Worm (Caenorhabditis elegans) whole organism, L1 larva: ENCODE data around the gene lnkn-1.

Experiments
- F16B12.6 ChIP-seq: fragments of 150-350 bp; optimal IDR thresholded peaks from 2 replicates; lab custom pipeline; 2014; ENCODE audit warnings: missing biosample characterization, missing genetic modification characterization
- Y116A8C.19 ChIP-seq: sonication (generic microtip); optimal IDR thresholded peaks from 2 replicates; lab custom pipeline; 2016; ENCODE audit warnings: missing compliant biosample characterization, missing genetic modification characterization, borderline replicate concordance
- aha-1 ChIP-seq: fragments of 150-350 bp; optimal IDR thresholded peaks from 2 replicates; lab custom pipeline; 2014; ENCODE audit warnings: missing biosample characterization, missing genetic modification characterization
- alr-1 ChIP-seq: fragments of 200-800 bp; sonication (Bioruptor generic); optimal IDR thresholded peaks from 2 replicates; lab custom pipeline; 2018; ENCODE audit warnings: borderline replicate concordance, mild to moderate bottlenecking, missing genetic modification characterization, missing compliant biosample characterization
- aly-2 ChIP-seq: fragments of 150-350 bp; optimal IDR thresholded peaks from 2 replicates; lab custom pipeline; 2014; ENCODE audit warnings: missing biosample characterization, missing genetic modification characterization
- ama-1 ChIP-seq: fragments of 150-350 bp; optimal IDR thresholded peaks from 2 replicates; lab custom pipeline; 2014
- ceh-88 ChIP-seq: fragments of 200-800 bp; sonication (Bioruptor generic); IDR thresholded peaks from 2 replicates; pipeline ENCODE4 v1.3.6; 2022; ENCODE audit warnings: missing genetic modification characterization, missing compliant biosample characterization
- ces-1 ChIP-seq: fragments of 150-350 bp; optimal IDR thresholded peaks from 2 replicates; lab custom pipeline; 2014; ENCODE audit warnings: missing biosample characterization, missing genetic modification reagents, missing genetic modification characterization
- efl-1 ChIP-seq, 4 experiments: fragments of 150-350 bp; optimal IDR thresholded peaks in 3 of 4; peaks in 1 of 4; 1 replicate in 1 of 4; 2 replicates in 3 of 4; lab custom pipeline; 2014; ENCODE audit warnings: missing biosample characterization in 2 of 4, missing genetic modification characterization in 2 of 4, missing genetic modification reagents in 2 of 4
- efl-3 ChIP-seq: fragments of 200-800 bp; sonication (Bioruptor generic); optimal IDR thresholded peaks from 2 replicates; lab custom pipeline; 2018; ENCODE audit warnings: mild to moderate bottlenecking, missing genetic modification characterization, missing compliant biosample characterization
- elt-3 ChIP-seq, 6 experiments: fragments of 150-350 bp in 1 of 6; sonication (generic microtip); optimal IDR thresholded peaks; 2 replicates each; lab custom pipeline; 2017 to 2018; ENCODE audit warnings: missing biosample characterization in 6 of 6, missing genetic modification characterization in 6 of 6, inconsistent platforms in 1 of 6
- fkh-4 ChIP-seq: sonication (generic microtip); optimal IDR thresholded peaks from 2 replicates; lab custom pipeline; 2016; ENCODE audit warnings: missing compliant biosample characterization, missing genetic modification characterization, borderline replicate concordance
- fos-1 ChIP-seq: fragments of 150-350 bp; optimal IDR thresholded peaks from 2 replicates; lab custom pipeline; 2014; ENCODE audit warnings: missing biosample characterization, missing genetic modification characterization
- grh-1 ChIP-seq: fragments of 200-800 bp; sonication (Bioruptor generic); IDR thresholded peaks from 2 replicates; pipeline ENCODE4 v1.3.6; 2022; ENCODE audit warnings: missing genetic modification reagents, missing genetic modification characterization, missing compliant biosample characterization
- hlh-17 ChIP-seq: fragments of 200-800 bp; sonication (Bioruptor generic); optimal IDR thresholded peaks from 2 replicates; lab custom pipeline; 2018; ENCODE audit warnings: missing genetic modification characterization, mild to moderate bottlenecking, missing compliant biosample characterization, moderate library complexity, borderline replicate concordance
- hlh-4 ChIP-seq: sonication (generic microtip); optimal IDR thresholded peaks from 2 replicates; lab custom pipeline; 2016; ENCODE audit warnings: mild to moderate bottlenecking, missing genetic modification characterization, missing compliant biosample characterization
- isw-1 ChIP-seq: fragments of 200-800 bp; sonication (Bioruptor generic); IDR thresholded peaks from 2 replicates; pipeline ENCODE4 v1.3.6; 2022; ENCODE audit warnings: missing genetic modification characterization, missing compliant biosample characterization
- lin-13 ChIP-seq: fragments of 150-350 bp; optimal IDR thresholded peaks from 2 replicates; lab custom pipeline; 2014; ENCODE audit warnings: missing biosample characterization, missing genetic modification reagents, missing genetic modification characterization
- lin-14 ChIP-seq: fragments of 200-800 bp; sonication (Bioruptor generic); optimal IDR thresholded peaks from 2 replicates; lab custom pipeline; 2018; ENCODE audit warnings: mild to moderate bottlenecking, missing genetic modification characterization, moderate library complexity, missing compliant biosample characterization
- lin-35 ChIP-seq, 2 experiments: fragments of 150-350 bp; optimal IDR thresholded peaks; 2 replicates each; lab custom pipeline; 2014; ENCODE audit warnings: missing biosample characterization in 2 of 2, missing genetic modification characterization in 2 of 2, missing genetic modification reagents in 2 of 2
- lin-39 ChIP-seq: fragments of 150-350 bp; optimal IDR thresholded peaks from 2 replicates; lab custom pipeline; 2014; ENCODE audit warnings: missing biosample characterization, missing genetic modification reagents, missing genetic modification characterization
- lsy-2 ChIP-seq, 2 experiments: fragments of 150-350 bp; optimal IDR thresholded peaks; 2 replicates each; lab custom pipeline; 2014; ENCODE audit warnings: missing biosample characterization in 2 of 2, missing genetic modification characterization in 2 of 2
- mab-9 ChIP-seq: fragments of 200-800 bp; sonication (Bioruptor generic); IDR thresholded peaks from 2 replicates; pipeline ENCODE4 v1.3.6; 2022; ENCODE audit warnings: missing genetic modification reagents, missing genetic modification characterization, missing compliant biosample characterization
- mdl-1 ChIP-seq, 2 experiments: fragments of 150-350 bp; optimal IDR thresholded peaks; 2 replicates each; lab custom pipeline; 2014 to 2017; ENCODE audit warnings: missing biosample characterization in 2 of 2, missing genetic modification characterization in 2 of 2, inconsistent platforms in 1 of 2
- mef-2 ChIP-seq: fragments of 150-350 bp; optimal IDR thresholded peaks from 2 replicates; lab custom pipeline; 2014; ENCODE audit warnings: missing biosample characterization, missing genetic modification characterization
- mep-1 ChIP-seq: fragments of 150-350 bp; optimal IDR thresholded peaks from 2 replicates; lab custom pipeline; 2014; ENCODE audit warnings: missing biosample characterization, missing genetic modification characterization
- nhr-11 ChIP-seq: fragments of 150-350 bp; optimal IDR thresholded peaks from 2 replicates; lab custom pipeline; 2014; ENCODE audit warnings: missing biosample characterization, missing genetic modification characterization
- nhr-19 ChIP-seq: fragments of 200-800 bp; sonication (Bioruptor generic); conservative IDR thresholded peaks from 2 replicates; pipeline ENCODE4 v1.3.6; 2022; ENCODE audit warnings: missing genetic modification characterization, missing compliant biosample characterization
- nhr-237 ChIP-seq: fragments of 150-350 bp; optimal IDR thresholded peaks from 2 replicates; lab custom pipeline; 2014; ENCODE audit warnings: missing biosample characterization, missing genetic modification characterization
- nhr-28 ChIP-seq: fragments of 150-350 bp; optimal IDR thresholded peaks from 2 replicates; lab custom pipeline; 2014; ENCODE audit warnings: missing biosample characterization, missing genetic modification characterization
- nhr-47 ChIP-seq: sonication (generic microtip); optimal IDR thresholded peaks from 2 replicates; lab custom pipeline; 2016; ENCODE audit warnings: mild to moderate bottlenecking, missing genetic modification characterization, moderate library complexity, missing compliant biosample characterization
- nhr-84 ChIP-seq: sonication (generic microtip); optimal IDR thresholded peaks from 2 replicates; lab custom pipeline; 2017; ENCODE audit warnings: missing biosample characterization, missing genetic modification characterization
- nhr-90 ChIP-seq: sonication (generic microtip); optimal IDR thresholded peaks from 2 replicates; lab custom pipeline; 2016; ENCODE audit warnings: mild to moderate bottlenecking, missing genetic modification characterization, missing compliant biosample characterization; ENCODE audit not compliant: poor library complexity
- pag-3 ChIP-seq: sonication (generic microtip); optimal IDR thresholded peaks from 2 replicates; lab custom pipeline; 2017; ENCODE audit warnings: missing genetic modification characterization, mild to moderate bottlenecking, missing compliant biosample characterization, antibody characterized with exemption, borderline replicate concordance; ENCODE audit not compliant: insufficient read depth
- rnt-1 ChIP-seq: sonication (generic microtip); optimal IDR thresholded peaks from 2 replicates; lab custom pipeline; 2016; ENCODE audit warnings: mild to moderate bottlenecking, missing genetic modification characterization, moderate library complexity, missing compliant biosample characterization
- skn-1 ChIP-seq: fragments of 150-350 bp; optimal IDR thresholded peaks from 2 replicates; lab custom pipeline; 2014; ENCODE audit warnings: missing biosample characterization, missing genetic modification characterization
- snpc-4 ChIP-seq: fragments of 150-350 bp; optimal IDR thresholded peaks from 2 replicates; lab custom pipeline; 2014; ENCODE audit warnings: missing biosample characterization, missing genetic modification characterization
- snu-23 ChIP-seq: sonication (generic microtip); optimal IDR thresholded peaks from 2 replicates; lab custom pipeline; 2016; ENCODE audit warnings: missing genetic modification characterization, missing compliant biosample characterization
- tbx-2 ChIP-seq: sonication (generic microtip); optimal IDR thresholded peaks from 2 replicates; lab custom pipeline; 2016; ENCODE audit warnings: missing genetic modification characterization, missing compliant biosample characterization
- tlp-1 ChIP-seq: fragments of 150-350 bp; optimal IDR thresholded peaks from 2 replicates; lab custom pipeline; 2014; ENCODE audit warnings: missing biosample characterization, missing genetic modification characterization
- unc-30 ChIP-seq: sonication (generic microtip); optimal IDR thresholded peaks from 2 replicates; lab custom pipeline; 2017; ENCODE audit warnings: missing biosample characterization, missing genetic modification characterization
- unc-62 ChIP-seq: fragments of 150-350 bp; optimal IDR thresholded peaks from 2 replicates; lab custom pipeline; 2014; ENCODE audit warnings: missing biosample characterization, missing genetic modification reagents, missing genetic modification characterization
- unc-98 ChIP-seq: fragments of 200-800 bp; sonication (Bioruptor generic); IDR thresholded peaks from 2 replicates; pipeline ENCODE4 v1.3.6; 2022; ENCODE audit warnings: missing genetic modification characterization, missing compliant biosample characterization
- vab-15 ChIP-seq: sonication (generic microtip); optimal IDR thresholded peaks from 2 replicates; lab custom pipeline; 2017; ENCODE audit warnings: missing genotype, mild to moderate bottlenecking, missing genetic modification characterization, missing compliant biosample characterization
- xbp-1 ChIP-seq: sonication (generic microtip); optimal IDR thresholded peaks from 2 replicates; lab custom pipeline; 2016; ENCODE audit warnings: missing genetic modification characterization, missing compliant biosample characterization

Gene lnkn-1

ce11 chrIII:8865294-8865766 is 24.7 kb upstream of the lnkn-1 start (continued):
- no peak for TF ChIP-seq aly-2 (tag; lab: Kevin White, UChicago)
- TF ChIP-seq lin-13 (GFP tag; lab: Kevin White, UChicago) = peak; percentile 69
- peak; percentile 55 for TF ChIP-seq skn-1 (tag; lab: Kevin White, UChicago)
- peak; percentile 67 for TF ChIP-seq xbp-1
- TF ChIP-seq ama-1 (lab: Kevin White, UChicago) = peak; percentile 96
- TF ChIP-seq ceh-88 (GFP tag; lab: Robert Waterston, UW) = peak; percentile 54; the same call in 1 of the 2 replicates
- TF ChIP-seq tlp-1 (tag; lab: Kevin White, UChicago) = no peak
- peak; percentile 48; the same call in 1 of the 2 replicates for TF ChIP-seq unc-98
- no peak for TF ChIP-seq unc-30 (tag; lab: Kevin White, UChicago)
- no peak for TF ChIP-seq ces-1 (GFP tag; lab: Kevin White, UChicago)
- peak; percentile 68 for TF ChIP-seq tbx-2 (tag; lab: Kevin White, UChicago)
- no peak for TF ChIP-seq nhr-84 (tag; lab: Kevin White, UChicago)
- TF ChIP-seq nhr-237 (tag; lab: Kevin White, UChicago) = no peak
- TF ChIP-seq alr-1 (tag; lab: Kevin White, UChicago) = no peak
- peak; percentile 94 for TF ChIP-seq snu-23
- TF ChIP-seq vab-15 (tag; lab: Kevin White, UChicago) = no peak
- TF ChIP-seq aha-1 (tag; lab: Kevin White, UChicago) = no peak
- peak; percentile 80 for TF ChIP-seq nhr-47 (tag; lab: Kevin White, UChicago)
- peak; percentile 69 for TF ChIP-seq grh-1 (GFP tag; lab: Robert Waterston, UW)
- no peak for TF ChIP-seq isw-1
- peak in 1 of 2 experiments; percentile 45 for TF ChIP-seq mdl-1 (tag; optimal IDR thresholded peaks at IDR 0.05; lab: Kevin White, UChicago)
- no peak for TF ChIP-seq hlh-17
- TF ChIP-seq nhr-19 = peak; percentile 89
- TF ChIP-seq hlh-4 = no peak
- TF ChIP-seq nhr-28 (tag; lab: Kevin White, UChicago) = no peak
- peak; percentile 18 for TF ChIP-seq F16B12.6 (tag; lab: Kevin White, UChicago)
- TF ChIP-seq elt-3 (tag; optimal IDR thresholded peaks at IDR 0.05; lab: Kevin White, UChicago) = peak in 3 of 6 experiments; percentile 6 to 29 (median 19)
- no peak for TF ChIP-seq unc-62 (GFP tag; lab: Kevin White, UChicago)
- TF ChIP-seq mef-2 (tag; lab: Kevin White, UChicago) = no peak
- TF ChIP-seq nhr-90 = peak; percentile 82
- peak; percentile 57 for TF ChIP-seq fos-1 (tag; lab: Kevin White, UChicago)
- TF ChIP-seq nhr-11 (tag; lab: Kevin White, UChicago) = no peak
- peak; percentile 79 for TF ChIP-seq pag-3 (tag; lab: Kevin White, UChicago)
- peak; percentile 48 for TF ChIP-seq mep-1 (tag; lab: Kevin White, UChicago)
- TF ChIP-seq lsy-2 (tag; optimal IDR thresholded peaks at IDR 0.05; lab: Kevin White, UChicago) = peak; percentile 59 to 66
- TF ChIP-seq Y116A8C.19 = no peak
- peak; percentile 92 for TF ChIP-seq rnt-1 (tag; lab: Kevin White, UChicago)
- peak; percentile 94 for TF ChIP-seq lin-14 (GFP tag; lab: Kevin White, UChicago)
- TF ChIP-seq lin-35 (GFP tag; optimal IDR thresholded peaks at IDR 0.05; lab: Kevin White, UChicago) = peak; percentile 57 to 63
- TF ChIP-seq fkh-4 (tag; lab: Kevin White, UChicago) = no peak
- no peak for TF ChIP-seq efl-3 (GFP tag; lab: Kevin White, UChicago)
- no peak for TF ChIP-seq mab-9 (GFP tag; lab: Robert Waterston, UW)
- TF ChIP-seq snpc-4 = no peak

- TF ChIP-seq nhr-11 (tag; lab: Kevin White, UChicago) (no peak), unc-62 (GFP tag; lab: Kevin White, UChicago) (no peak), efl-1 (optimal IDR thresholded peaks at IDR 0.05; lab: Kevin White, UChicago) (no peak), efl-1 (GFP tag; optimal IDR thresholded peaks at IDR 0.05 in 1 of 2; lab: Kevin White, UChicago) (peak in 1 of 2 experiments; percentile 63), lin-39 (tag; lab: Kevin White, UChicago) (no peak)
Measured at ce11 chrIII:8866038-8866437, 24.0 kb upstream of the lnkn-1 start.
